Fruit fly (Drosophila melanogaster): Measurements from ENCODE around the gene GILT2.
A peak's percentile ranks its signal among the peaks of the same experiment; 100 is the strongest.

GILT2 gene

DNA sequence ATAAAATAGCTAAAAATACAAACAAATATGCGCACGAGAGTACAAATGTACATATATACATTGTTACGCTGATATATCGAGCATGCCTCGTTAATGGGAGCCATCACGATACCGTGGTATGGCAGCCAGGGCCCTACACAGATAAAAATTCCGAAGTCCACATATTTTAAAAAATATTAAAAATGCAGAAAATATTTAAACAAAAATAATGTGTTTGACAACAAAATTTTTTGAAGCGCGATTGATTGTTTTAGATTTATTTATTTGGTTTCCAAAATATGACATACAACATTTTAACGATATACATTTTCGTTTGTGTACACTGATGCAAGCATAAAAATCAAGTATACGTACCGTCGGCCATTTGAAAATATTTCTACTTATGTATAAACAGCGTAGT is 48.0 kb downstream of the GILT2 start (continued):
- TF ChIP-seq zfh2 (GFP tag; optimal IDR thresholded peaks at IDR 0.05) (peak; percentile 86), dmrt99B (tag; optimal IDR thresholded peaks at IDR 0.05) (peak; percentile 84), nmo (GFP tag; optimal IDR thresholded peaks at IDR 0.05) (peak; percentile 71), trh (GFP tag; optimal IDR thresholded peaks at IDR 0.05) (no peak), tin (GFP tag; optimal IDR thresholded peaks at IDR 0.05) (peak; percentile 55), run (tag; optimal IDR thresholded peaks at IDR 0.05) (peak; percentile 60), Hr39 (optimal IDR thresholded peaks at IDR 0.05) (no peak), Ets97D (GFP tag; optimal IDR thresholded peaks at IDR 0.05) (peak; percentile 24), CG3995 (GFP tag; optimal IDR thresholded peaks at IDR 0.05) (peak; percentile 51), CG32532 (GFP tag; IDR thresholded peaks at IDR 0.05) (peak; percentile 93), twi (tag; optimal IDR thresholded peaks at IDR 0.05) (no peak), ase (GFP tag; IDR thresholded peaks at IDR 0.05) (no peak; the same call in 2 of the 3 replicates), CG7357 (GFP tag; IDR thresholded peaks at IDR 0.05) (peak; percentile 67), cg (GFP tag; optimal IDR thresholded peaks at IDR 0.05) (no peak), h (optimal IDR thresholded peaks at IDR 0.05) (no peak), Abd-B (GFP tag; optimal IDR thresholded peaks at IDR 0.05) (peak; percentile 58), fd102C (GFP tag; optimal IDR thresholded peaks at IDR 0.05) (no peak), CG9437 (GFP tag; optimal IDR thresholded peaks at IDR 0.05) (peak; percentile 23), PHDP (tag; optimal IDR thresholded peaks at IDR 0.05) (peak; percentile 90), scrt (GFP tag; optimal IDR thresholded peaks at IDR 0.05) (peak; percentile 78), ems (GFP tag; optimal IDR thresholded peaks at IDR 0.05) (peak; percentile 64), Med (GFP tag) (peak; percentile 95), Bteb2 (GFP tag; optimal IDR thresholded peaks at IDR 0.05) (peak; percentile 75), Dll (GFP tag; IDR thresholded peaks at IDR 0.05; ENCODE audit: partially characterized antibody) (no peak), C15 (GFP tag; IDR thresholded peaks at IDR 0.05) (0 out of 3 replicates have a peak, but pooled peaks have one; percentile 50), CG11723 (GFP tag; optimal IDR thresholded peaks at IDR 0.05) (peak; percentile 36), org-1 (GFP tag; optimal IDR thresholded peaks at IDR 0.05) (peak; percentile 73), chn (GFP tag; optimal IDR thresholded peaks at IDR 0.05) (peak; percentile 35), CG4404 (GFP tag; IDR thresholded peaks at IDR 0.05) (peak; percentile 57), CG1792 (GFP tag; optimal IDR thresholded peaks at IDR 0.05) (peak; percentile 41), Usf (GFP tag; optimal IDR thresholded peaks at IDR 0.05) (peak; percentile 64), CG15696 (tag; optimal IDR thresholded peaks at IDR 0.05) (peak; percentile 28), repo (GFP tag; optimal IDR thresholded peaks at IDR 0.05) (peak; percentile 13), hth (optimal IDR thresholded peaks at IDR 0.05) (no peak), ERR (GFP tag; optimal IDR thresholded peaks at IDR 0.05) (peak; percentile 47), CG6272 (GFP tag; IDR thresholded peaks at IDR 0.05) (peak; percentile 43; the same call in 1 of the 2 replicates), gfzf (GFP tag; optimal IDR thresholded peaks at IDR 0.05) (no peak), CG15011 (GFP tag; optimal IDR thresholded peaks at IDR 0.05) (peak; percentile 82), esg (GFP tag; conservative IDR thresholded peaks at IDR 0.05) (peak; percentile 70), CG11560 (tag; IDR thresholded peaks at IDR 0.05) (peak; percentile 58; the same call in 2 of the 3 replicates), Fer2 (tag; optimal IDR thresholded peaks at IDR 0.05) (peak; percentile 45), disco-r (GFP tag; optimal IDR thresholded peaks at IDR 0.05) (peak; percentile 45), Awh (GFP tag; IDR thresholded peaks at IDR 0.05) (0 out of 2 replicates have a peak, but pooled peaks have one; percentile 46), al (GFP tag; IDR thresholded peaks at IDR 0.05) (peak; percentile 87), schlank (tag; optimal IDR thresholded peaks at IDR 0.05) (peak; percentile 72), zen2 (GFP tag; IDR thresholded peaks at IDR 0.05; ENCODE audit: partially characterized antibody) (no peak), en (GFP tag; optimal IDR thresholded peaks at IDR 0.05) (peak; percentile 42), dati (GFP tag; IDR thresholded peaks at IDR 0.05) (no peak), CG11093 (GFP tag; IDR thresholded peaks at IDR 0.05) (0 out of 3 replicates have a peak, but pooled peaks have one; percentile 18), Aef1 (GFP tag; IDR thresholded peaks at IDR 0.05) (peak; percentile 80), Ptx1 (GFP tag; IDR thresholded peaks at IDR 0.05) (peak; percentile 86), CG6175 (GFP tag; IDR thresholded peaks at IDR 0.05) (peak; percentile 79; the same call in 2 of the 3 replicates), Six4 (GFP tag; optimal IDR thresholded peaks at IDR 0.05) (peak; percentile 48)
